Fruit fly (Drosophila melanogaster): ENCODE results near the gene hyx.

The hyx gene

dm6 chr3R:9028690-9029089 lies 9.9 kb upstream of the hyx start (continued):
- TF ChIP-seq CG6683 (GFP tag; optimal IDR thresholded peaks at IDR 0.05) (no peak), lab (GFP tag; optimal IDR thresholded peaks at IDR 0.05) (no peak), vvl (GFP tag; IDR thresholded peaks at IDR 0.05) (peak; percentile 24; the same call in 1 of the 2 replicates), otp (GFP tag; IDR thresholded peaks at IDR 0.05) (no peak), CG3847 (GFP tag; IDR thresholded peaks at IDR 0.05) (no peak), pb (GFP tag; optimal IDR thresholded peaks at IDR 0.05) (no peak), CG12299 (tag; optimal IDR thresholded peaks at IDR 0.05) (no peak), CG15073 (GFP tag; optimal IDR thresholded peaks at IDR 0.05) (no peak), tap (tag; optimal IDR thresholded peaks at IDR 0.05) (no peak), ranshi (GFP tag; IDR thresholded peaks at IDR 0.05) (no peak), z (GFP tag; IDR thresholded peaks at IDR 0.05) (peak; percentile 60; the same call in 1 of the 3 replicates), CG1603 (tag; optimal IDR thresholded peaks at IDR 0.05) (no peak), kah (GFP tag; optimal IDR thresholded peaks at IDR 0.05) (peak; percentile 27), Gug (GFP tag; IDR thresholded peaks at IDR 0.05) (no peak), CG13296 (GFP tag; optimal IDR thresholded peaks at IDR 0.05) (no peak), Doc3 (GFP tag; IDR thresholded peaks at IDR 0.05; ENCODE audit: partially characterized antibody) (no peak), inv (GFP tag; IDR thresholded peaks at IDR 0.05; ENCODE audit: partially characterized antibody) (no peak), CG11723 (GFP tag; optimal IDR thresholded peaks at IDR 0.05) (no peak), Hmx (GFP tag; optimal IDR thresholded peaks at IDR 0.05) (no peak), CG6854 (GFP tag; optimal IDR thresholded peaks at IDR 0.05) (no peak), cg (GFP tag; optimal IDR thresholded peaks at IDR 0.05) (peak; percentile 17), CG11560 (tag; IDR thresholded peaks at IDR 0.05) (no peak), Rfx (GFP tag; IDR thresholded peaks at IDR 0.05) (no peak), Hr3 (GFP tag; optimal IDR thresholded peaks at IDR 0.05) (no peak), CG7786 (GFP tag; optimal IDR thresholded peaks at IDR 0.05) (no peak), gem (tag; optimal IDR thresholded peaks at IDR 0.05) (no peak), Med (GFP tag) (peak; percentile 45), fd64A (GFP tag; optimal IDR thresholded peaks at IDR 0.05) (peak; percentile 43), chinmo (GFP tag; IDR thresholded peaks at IDR 0.05; ENCODE audit: partially characterized antibody) (0 out of 4 replicates have a peak, but pooled peaks have one; percentile 40), slp2 (GFP tag; optimal IDR thresholded peaks at IDR 0.05) (no peak), mam (GFP tag; optimal IDR thresholded peaks at IDR 0.05) (no peak), CG15514 (GFP tag; optimal IDR thresholded peaks at IDR 0.05) (no peak), abd-A (tag; optimal IDR thresholded peaks at IDR 0.05) (peak; percentile 83), kay (GFP tag; optimal IDR thresholded peaks at IDR 0.05) (no peak), klu (GFP tag; IDR thresholded peaks at IDR 0.05) (no peak), so (GFP tag; IDR thresholded peaks at IDR 0.05) (no peak), CG15269 (tag; optimal IDR thresholded peaks at IDR 0.05) (no peak), CG4424 (GFP tag; optimal IDR thresholded peaks at IDR 0.05) (no peak), sr (GFP tag; IDR thresholded peaks at IDR 0.05) (peak; percentile 83), CG18262 (tag; optimal IDR thresholded peaks at IDR 0.05) (no peak), CG6765 (GFP tag; optimal IDR thresholded peaks at IDR 0.05) (no peak), ci (GFP tag; IDR thresholded peaks at IDR 0.05) (peak; percentile 53; the same call in 1 of the 3 replicates), Ssrp (tag; optimal IDR thresholded peaks at IDR 0.05) (no peak), nerfin-2 (GFP tag; IDR thresholded peaks at IDR 0.05; ENCODE audit: partially characterized antibody) (no peak), zen (tag; optimal IDR thresholded peaks at IDR 0.05) (no peak), CG14441 (GFP tag; IDR thresholded peaks at IDR 0.05) (no peak)
